Fruit fly (Drosophila melanogaster) Kc167 (cell line): ENCODE measurements around the gene CG4004.

Experiments
- Myc ChIP-seq: fragments of >200 bp; optimal IDR thresholded peaks from 2 replicates; lab custom pipeline; 2017; ENCODE audit warnings: missing external identifiers
- h ChIP-seq: fragments of >200 bp; optimal IDR thresholded peaks from 3 replicates; lab custom pipeline; 2018; ENCODE audit warnings: missing external identifiers
- insv ChIP-seq: fragments of >200 bp; optimal IDR thresholded peaks from 3 replicates; lab custom pipeline; 2018; ENCODE audit warnings: missing external identifiers
- ttk ChIP-seq: sonication (Bioruptor generic); optimal IDR thresholded peaks from 2 replicates; lab custom pipeline; 2017; ENCODE audit warnings: missing external identifiers

DNA sequence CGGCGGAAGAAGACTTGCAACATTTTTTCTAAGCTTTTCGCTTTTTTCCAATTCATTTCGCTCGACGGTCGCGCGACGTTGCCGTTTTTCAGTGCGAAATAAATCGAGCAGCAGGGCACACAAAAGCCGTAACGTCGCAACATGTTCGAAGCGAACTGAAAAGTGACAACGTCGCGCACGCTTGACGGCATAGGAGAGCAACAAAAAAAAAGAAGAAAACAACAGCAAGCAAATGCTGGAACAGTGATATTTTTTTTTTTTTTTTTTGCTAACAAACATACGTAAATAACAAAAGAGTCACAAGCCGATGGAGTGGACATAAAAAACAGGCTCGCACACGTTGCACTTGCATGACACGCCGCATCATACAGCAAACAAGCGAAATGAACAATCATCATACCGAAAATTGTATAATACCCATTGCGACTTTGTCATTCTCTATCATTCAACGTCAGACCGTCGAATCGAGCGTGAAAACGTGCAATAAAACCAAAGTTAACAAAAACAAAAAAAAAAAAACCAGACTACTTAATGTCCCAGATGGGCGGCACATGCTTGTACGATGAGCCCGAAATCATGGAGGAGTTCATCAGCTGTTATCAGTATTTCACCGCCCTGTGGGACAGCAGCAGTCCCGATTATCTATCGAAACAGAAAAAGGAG, at the start of gene CG4004:
- TF ChIP-seq ttk (lab: Kevin White, UChicago) (no peak), insv (no peak), Myc (no peak), h (lab: Kevin White, UChicago) (no peak)
